Worm (Caenorhabditis elegans) whole organism, young adult: ENCODE data around the gene mre-11.

Source experiments
- B0019.2 ChIP-seq: fragments of 200-800 bp; sonication (Bioruptor generic); conservative IDR thresholded peaks from 2 replicates; pipeline ENCODE4 v1.3.6; 2022; ENCODE audit warnings: missing genetic modification reagents, missing genetic modification characterization, missing compliant biosample characterization
- B0336.3 ChIP-seq: fragments of 200-800 bp; sonication (Bioruptor generic); IDR thresholded peaks from 2 replicates; pipeline ENCODE4 v1.3.6; 2022; ENCODE audit warnings: missing genetic modification characterization, missing compliant biosample characterization
- C06A6.2 ChIP-seq: fragments of 200-800 bp; sonication (Bioruptor generic); conservative IDR thresholded peaks from 2 replicates; pipeline ENCODE4 v1.3.6; 2022; ENCODE audit warnings: missing genetic modification characterization, missing compliant biosample characterization
- C17E4.6 ChIP-seq: fragments of 200-800 bp; sonication (Bioruptor generic); IDR thresholded peaks from 2 replicates; pipeline ENCODE4 v1.3.6; 2022; ENCODE audit warnings: missing genetic modification reagents, missing genetic modification characterization, missing compliant biosample characterization
- F22D6.2 ChIP-seq: sonication (generic microtip); optimal IDR thresholded peaks from 2 replicates; lab custom pipeline; 2016; ENCODE audit warnings: mild to moderate bottlenecking, missing genetic modification characterization, missing compliant biosample characterization
- F33H1.4 ChIP-seq: fragments of 200-800 bp; sonication (Bioruptor generic); IDR thresholded peaks from 2 replicates; pipeline ENCODE4 v1.3.6; 2022; ENCODE audit warnings: missing genetic modification reagents, missing genetic modification characterization, missing compliant biosample characterization
- F39B2.1 ChIP-seq: fragments of 200-800 bp; sonication (Bioruptor generic); IDR thresholded peaks from 2 replicates; pipeline ENCODE4 v1.3.6; 2022; ENCODE audit warnings: missing genetic modification reagents, missing genetic modification characterization, missing compliant biosample characterization
- F49E8.2 ChIP-seq: sonication (generic microtip); optimal IDR thresholded peaks from 3 replicates; lab custom pipeline; 2017; ENCODE audit warnings: missing genetic modification characterization, mild to moderate bottlenecking, missing compliant biosample characterization, antibody characterized with exemption, moderate library complexity; ENCODE audit not compliant: insufficient read depth
- T07F8.4 ChIP-seq: sonication (generic microtip); optimal IDR thresholded peaks from 2 replicates; lab custom pipeline; 2016; ENCODE audit warnings: mild to moderate bottlenecking, missing genetic modification characterization, moderate library complexity, missing compliant biosample characterization
- T26A5.8 ChIP-seq: sonication (generic microtip); optimal IDR thresholded peaks from 2 replicates; lab custom pipeline; 2016; ENCODE audit warnings: missing genetic modification characterization, missing compliant biosample characterization
- Y53F4B.3 ChIP-seq: fragments of 200-800 bp; sonication (Bioruptor generic); IDR thresholded peaks from 2 replicates; pipeline ENCODE4 v1.3.6; 2022; ENCODE audit warnings: missing genetic modification reagents, missing genetic modification characterization, missing compliant biosample characterization
- Y56A3A.18 ChIP-seq: fragments of 200-800 bp; sonication (Bioruptor generic); IDR thresholded peaks from 2 replicates; pipeline ENCODE4 v1.3.6; 2022; ENCODE audit warnings: missing genetic modification reagents, missing genetic modification characterization, missing compliant biosample characterization
- Y79H2A.3 ChIP-seq: fragments of 200-800 bp; sonication (Bioruptor generic); conservative IDR thresholded peaks from 2 replicates; pipeline ENCODE4 v1.3.6; 2022; ENCODE audit warnings: missing genetic modification reagents, missing genetic modification characterization, missing compliant biosample characterization
- ZK185.1 ChIP-seq: sonication (generic microtip); optimal IDR thresholded peaks from 2 replicates; lab custom pipeline; 2016; ENCODE audit warnings: mild to moderate bottlenecking, missing genetic modification characterization, missing compliant biosample characterization; ENCODE audit not compliant: poor library complexity, severe bottlenecking
- athp-1 ChIP-seq: sonication (generic microtip); optimal IDR thresholded peaks from 2 replicates; lab custom pipeline; 2017; ENCODE audit warnings: mild to moderate bottlenecking, missing genetic modification characterization, missing compliant biosample characterization
- attf-3 ChIP-seq: fragments of 200-800 bp; sonication (Bioruptor generic); conservative IDR thresholded peaks from 2 replicates; pipeline ENCODE4 v1.3.6; 2022; ENCODE audit warnings: missing genetic modification reagents, missing genetic modification characterization, missing compliant biosample characterization
- bed-2 ChIP-seq: fragments of 200-800 bp; sonication (Bioruptor generic); IDR thresholded peaks from 2 replicates; pipeline ENCODE4 v1.3.6; 2022; ENCODE audit warnings: missing genetic modification reagents, missing genetic modification characterization, missing compliant biosample characterization
- ccch-3 ChIP-seq: fragments of 200-800 bp; sonication (Bioruptor generic); optimal IDR thresholded peaks from 2 replicates; lab custom pipeline; 2018; ENCODE audit warnings: mild to moderate bottlenecking, missing genetic modification characterization, missing compliant biosample characterization
- cebp-1 ChIP-seq, 2 experiments: fragments of 200-800 bp in 1 of 2; sonication (Bioruptor generic) in 1 of 2; sonication (generic microtip) in 1 of 2; IDR thresholded peaks in 1 of 2; optimal IDR thresholded peaks in 1 of 2; 2 replicates each; pipeline versions ENCODE4 v1.3.6 to Lab custom; 2017 to 2022; ENCODE audit warnings: missing compliant biosample characterization in 2 of 2, missing genetic modification characterization in 2 of 2, mild to moderate bottlenecking in 1 of 2, missing genetic modification reagents in 1 of 2, moderate library complexity in 1 of 2
- cebp-2 ChIP-seq: fragments of 200-800 bp; sonication (Bioruptor generic); IDR thresholded peaks from 2 replicates; pipeline ENCODE4 v1.3.6; 2022; ENCODE audit warnings: missing genetic modification characterization, missing compliant biosample characterization
- ceh-27 ChIP-seq: fragments of 200-800 bp; sonication (Bioruptor generic); optimal IDR thresholded peaks from 2 replicates; lab custom pipeline; 2018; ENCODE audit warnings: mild to moderate bottlenecking, missing genetic modification characterization, moderate library complexity, missing compliant biosample characterization
- ceh-40 ChIP-seq: fragments of 200-800 bp; sonication (Bioruptor generic); IDR thresholded peaks from 2 replicates; pipeline ENCODE4 v1.3.6; 2022; ENCODE audit warnings: missing genetic modification characterization, missing compliant biosample characterization
- die-1 ChIP-seq: sonication (generic microtip); optimal IDR thresholded peaks from 2 replicates; lab custom pipeline; 2016; ENCODE audit warnings: missing genotype, mild to moderate bottlenecking, missing genetic modification characterization, missing compliant biosample characterization
- dox-1 ChIP-seq: fragments of 200-800 bp; sonication (Bioruptor generic); IDR thresholded peaks from 2 replicates; pipeline ENCODE4 v1.3.6; 2022; ENCODE audit warnings: missing genetic modification reagents, missing genetic modification characterization, missing compliant biosample characterization
- egl-44 ChIP-seq: fragments of 200-800 bp; sonication (Bioruptor generic); IDR thresholded peaks from 2 replicates; pipeline ENCODE4 v1.3.6; 2022; ENCODE audit warnings: missing genetic modification reagents, missing genetic modification characterization, missing compliant biosample characterization
- ekl-4 ChIP-seq: fragments of 200-800 bp; sonication (Bioruptor generic); IDR thresholded peaks from 2 replicates; pipeline ENCODE4 v1.3.6; 2022; ENCODE audit warnings: missing genetic modification reagents, missing genetic modification characterization, missing compliant biosample characterization
- gei-17 ChIP-seq: fragments of 200-800 bp; sonication (Bioruptor generic); optimal IDR thresholded peaks from 2 replicates; lab custom pipeline; 2018; ENCODE audit warnings: mild to moderate bottlenecking, missing genetic modification characterization, missing compliant biosample characterization
- him-1 ChIP-seq: sonication (generic microtip); optimal IDR thresholded peaks from 2 replicates; lab custom pipeline; 2016; ENCODE audit warnings: missing genotype, missing genetic modification reagents, missing genetic modification characterization, missing compliant biosample characterization
- hmg-20 ChIP-seq: fragments of 200-800 bp; sonication (Bioruptor generic); IDR thresholded peaks from 2 replicates; pipeline ENCODE4 v1.3.6; 2022; ENCODE audit warnings: missing genetic modification reagents, missing genetic modification characterization, missing compliant biosample characterization
- hrde-1 ChIP-seq: sonication (generic microtip); optimal IDR thresholded peaks from 2 replicates; lab custom pipeline; 2016; ENCODE audit warnings: missing genetic modification characterization, mild to moderate bottlenecking, missing compliant biosample characterization, moderate library complexity, missing genotype, missing genetic modification reagents, borderline replicate concordance
- let-526 ChIP-seq: fragments of 200-800 bp; sonication (Bioruptor generic); IDR thresholded peaks from 2 replicates; pipeline ENCODE4 v1.3.6; 2022; ENCODE audit warnings: missing genetic modification reagents, missing genetic modification characterization, missing compliant biosample characterization
- let-607 ChIP-seq, 2 experiments: fragments of 200-800 bp in 1 of 2; sonication (Bioruptor generic) in 1 of 2; sonication (generic microtip) in 1 of 2; optimal IDR thresholded peaks; 2 replicates each; lab custom pipeline; 2016 to 2018; ENCODE audit warnings: mild to moderate bottlenecking in 2 of 2, missing compliant biosample characterization in 2 of 2, missing genetic modification characterization in 2 of 2, moderate library complexity in 2 of 2, missing genotype in 1 of 2
- lir-1 ChIP-seq: fragments of 200-800 bp; sonication (Bioruptor generic); conservative IDR thresholded peaks from 2 replicates; pipeline ENCODE4 v1.3.6; 2022; ENCODE audit warnings: missing genetic modification reagents, missing genetic modification characterization, missing compliant biosample characterization
- lsy-27 ChIP-seq: sonication (generic microtip); optimal IDR thresholded peaks from 2 replicates; lab custom pipeline; 2017; ENCODE audit warnings: missing genetic modification characterization, mild to moderate bottlenecking, missing compliant biosample characterization, antibody characterized with exemption, missing genotype, borderline replicate concordance; ENCODE audit not compliant: insufficient read depth
- madf-10 ChIP-seq: sonication (generic microtip); optimal IDR thresholded peaks from 2 replicates; lab custom pipeline; 2016; ENCODE audit warnings: mild to moderate bottlenecking, missing genetic modification characterization, missing compliant biosample characterization
- madf-8 ChIP-seq: fragments of 200-800 bp; sonication (Bioruptor generic); conservative IDR thresholded peaks from 2 replicates; pipeline ENCODE4 v1.3.6; 2022; ENCODE audit warnings: missing genetic modification reagents, missing genetic modification characterization, missing compliant biosample characterization
- mel-28 ChIP-seq: sonication (generic microtip); optimal IDR thresholded peaks from 2 replicates; lab custom pipeline; 2016; ENCODE audit warnings: borderline replicate concordance, mild to moderate bottlenecking, missing genetic modification characterization, missing compliant biosample characterization
- mes-4 ChIP-seq: sonication (generic microtip); optimal IDR thresholded peaks from 2 replicates; lab custom pipeline; 2016; ENCODE audit warnings: missing genotype, missing genetic modification characterization, missing compliant biosample characterization
- mxl-1 ChIP-seq: sonication (generic microtip); optimal IDR thresholded peaks from 2 replicates; lab custom pipeline; 2016; ENCODE audit warnings: missing genetic modification characterization, missing compliant biosample characterization
- nfya-2 ChIP-seq: fragments of 200-800 bp; sonication (Bioruptor generic); IDR thresholded peaks from 2 replicates; pipeline ENCODE4 v1.3.6; 2022; ENCODE audit warnings: missing genetic modification reagents, missing genetic modification characterization, missing compliant biosample characterization
- pbrm-1 ChIP-seq: fragments of 200-800 bp; sonication (Bioruptor generic); IDR thresholded peaks from 2 replicates; pipeline ENCODE4 v1.3.6; 2022; ENCODE audit warnings: missing genetic modification reagents, missing genetic modification characterization, missing compliant biosample characterization
- pha-4 ChIP-seq: fragments of 150-350 bp; sonication (generic microtip); optimal IDR thresholded peaks from 2 replicates; lab custom pipeline; 2014; ENCODE audit warnings: missing biosample characterization, missing genetic modification reagents, missing genetic modification characterization
- sptf-2 ChIP-seq: fragments of 200-800 bp; sonication (Bioruptor generic); optimal IDR thresholded peaks from 2 replicates; lab custom pipeline; 2018; ENCODE audit warnings: mild to moderate bottlenecking, missing genetic modification characterization, missing compliant biosample characterization
- tbp1 ChIP-seq: fragments of 200-800 bp; sonication (Bioruptor generic); optimal IDR thresholded peaks from 2 replicates; lab custom pipeline; 2018; ENCODE audit warnings: mild to moderate bottlenecking, missing genetic modification characterization, missing compliant biosample characterization
- xnd-1 ChIP-seq: sonication (generic microtip); optimal IDR thresholded peaks from 2 replicates; lab custom pipeline; 2016; ENCODE audit warnings: missing genotype, missing genetic modification reagents, missing genetic modification characterization, missing compliant biosample characterization
- ztf-25 ChIP-seq: fragments of 200-800 bp; sonication (Bioruptor generic); IDR thresholded peaks from 2 replicates; pipeline ENCODE4 v1.3.6; 2022; ENCODE audit warnings: missing genetic modification reagents, missing genetic modification characterization, missing compliant biosample characterization
- ztf-3 ChIP-seq: fragments of 200-800 bp; sonication (Bioruptor generic); optimal IDR thresholded peaks from 2 replicates; lab custom pipeline; 2018; ENCODE audit warnings: mild to moderate bottlenecking, missing genetic modification characterization, missing compliant biosample characterization
- ztf-6 ChIP-seq: fragments of 200-800 bp; sonication (Bioruptor generic); IDR thresholded peaks from 2 replicates; pipeline ENCODE4 v1.3.6; 2022; ENCODE audit warnings: missing genetic modification reagents, missing genetic modification characterization, missing compliant biosample characterization

The mre-11 gene

ce11 chrV:10736756-10737155, at the start of gene mre-11, which contains the start of gene wdr-5.3 (continued):
- TF ChIP-seq him-1 (tag; lab: Kevin White, UChicago) (peak; percentile 8), ZK185.1 (tag; lab: Kevin White, UChicago) (peak; percentile 70), egl-44 (GFP tag; lab: Robert Waterston, UW) (no peak), mes-4 (no peak), mxl-1 (tag; lab: Kevin White, UChicago) (no peak), F49E8.2 (tag; lab: Kevin White, UChicago) (peak; percentile 17), C17E4.6 (GFP tag; lab: Robert Waterston, UW) (no peak), hmg-20 (no peak), sptf-2 (GFP tag; lab: Kevin White, UChicago) (no peak), die-1 (tag; lab: Kevin White, UChicago) (no peak), madf-8 (GFP tag; lab: Robert Waterston, UW) (peak; percentile 65), ztf-6 (peak; percentile 51; the same call in 1 of the 2 replicates), lsy-27 (tag; lab: Kevin White, UChicago) (no peak), ekl-4 (peak; percentile 46; the same call in 1 of the 2 replicates), let-607 (tag; optimal IDR thresholded peaks at IDR 0.05; lab: Kevin White, UChicago) (no peak), Y79H2A.3 (no peak), ceh-27 (GFP tag; lab: Kevin White, UChicago) (peak; percentile 70), madf-10 (no peak), cebp-1 (GFP tag; IDR thresholded peaks at IDR 0.05; lab: Robert Waterston, UW) (no peak), cebp-1 (tag; optimal IDR thresholded peaks at IDR 0.05; lab: Kevin White, UChicago) (no peak), bed-2 (GFP tag; lab: Robert Waterston, UW) (no peak), C06A6.2 (GFP tag; lab: Robert Waterston, UW) (no peak), hrde-1 (tag; lab: Kevin White, UChicago) (no peak), mel-28 (no peak), Y53F4B.3 (no peak), dox-1 (GFP tag; lab: Robert Waterston, UW) (peak; percentile 69; the same call in 1 of the 2 replicates), ceh-40 (no peak), T07F8.4 (tag; lab: Kevin White, UChicago) (no peak), attf-3 (GFP tag; lab: Robert Waterston, UW) (no peak), F22D6.2 (no peak), F39B2.1 (GFP tag; lab: Robert Waterston, UW) (no peak), F33H1.4 (GFP tag; lab: Robert Waterston, UW) (peak; percentile 25; the same call in 1 of the 2 replicates), Y56A3A.18 (no peak), tbp1 (GFP tag; lab: Kevin White, UChicago) (no peak), pbrm-1 (GFP tag; lab: Robert Waterston, UW) (0 out of 2 replicates have a peak, but pooled peaks have one; percentile 38), let-526 (GFP tag; lab: Robert Waterston, UW) (no peak), T26A5.8 (tag; lab: Kevin White, UChicago) (no peak), ztf-25 (no peak), cebp-2 (no peak), xnd-1 (tag; lab: Kevin White, UChicago) (peak; percentile 9), nfya-2 (GFP tag; lab: Robert Waterston, UW) (no peak), pha-4 (tag; lab: Kevin White, UChicago) (no peak), ccch-3 (GFP tag; lab: Kevin White, UChicago) (no peak), athp-1 (no peak), B0019.2 (GFP tag; lab: Robert Waterston, UW) (no peak), B0336.3 (peak; percentile 45; the same call in 1 of the 2 replicates), gei-17 (no peak), ztf-3 (no peak), lir-1 (peak; percentile 21; the same call in 1 of the 2 replicates)
